Fruit fly (Drosophila melanogaster) whole organism, embryonic: ENCODE measurements around the gene CG17572.

Source experiments
- Ada2b ChIP-seq: fragments of 200-800 bp; sonication (Bioruptor generic); IDR thresholded peaks from 2 replicates; pipeline ENCODE4 v1.3.6; 2022; ENCODE audit warnings: missing biosample characterization, missing genetic modification characterization
- Bgb ChIP-seq: fragments of 200-800 bp; sonication (Bioruptor generic); IDR thresholded peaks from 2 replicates; pipeline ENCODE4 v1.3.6; 2022; ENCODE audit warnings: missing biosample characterization, missing genetic modification characterization; ENCODE audit not compliant: partially characterized antibody
- CG11696 ChIP-seq: fragments of 200-800 bp; sonication (Bioruptor generic); IDR thresholded peaks from 2 replicates; pipeline ENCODE4 v1.3.6; 2022; ENCODE audit warnings: missing biosample characterization, missing genetic modification characterization
- CG12155 ChIP-seq: fragments of 200-800 bp; sonication (Bioruptor generic); optimal IDR thresholded peaks from 3 replicates; lab custom pipeline; 2016; ENCODE audit warnings: missing biosample characterization, missing genetic modification characterization
- CG12391 ChIP-seq: fragments of 200-800 bp; sonication (Bioruptor generic); optimal IDR thresholded peaks from 3 replicates; lab custom pipeline; 2018; ENCODE audit warnings: missing biosample characterization, mild to moderate bottlenecking, missing genetic modification characterization, moderate library complexity
- CG13775 ChIP-seq: fragments of 200-800 bp; sonication (Bioruptor generic); optimal IDR thresholded peaks from 3 replicates; lab custom pipeline; 2017; ENCODE audit warnings: missing biosample characterization, mild to moderate bottlenecking, missing genetic modification characterization
- CG14710 ChIP-seq: fragments of 200-800 bp; sonication (Bioruptor generic); optimal IDR thresholded peaks from 3 replicates; lab custom pipeline; 2019; ENCODE audit warnings: missing biosample characterization, mild to moderate bottlenecking, missing genetic modification characterization, moderate library complexity
- CG17186 ChIP-seq: fragments of 200-800 bp; sonication (Bioruptor generic); optimal IDR thresholded peaks from 3 replicates; lab custom pipeline; 2017; ENCODE audit warnings: missing biosample characterization, missing genetic modification reagents, missing genetic modification characterization
- CG2116 ChIP-seq: fragments of 200-800 bp; sonication (Bioruptor generic); optimal IDR thresholded peaks from 3 replicates; lab custom pipeline; 2018; ENCODE audit warnings: missing biosample characterization, mild to moderate bottlenecking, missing genetic modification characterization
- CG30403 ChIP-seq: fragments of 200-800 bp; sonication (Bioruptor generic); optimal IDR thresholded peaks from 3 replicates; lab custom pipeline; 2016; ENCODE audit warnings: missing biosample characterization, missing genetic modification characterization
- CG3407 ChIP-seq: fragments of 200-800 bp; sonication (Bioruptor generic); optimal IDR thresholded peaks from 2 replicates; lab custom pipeline; 2018; ENCODE audit warnings: missing biosample characterization, mild to moderate bottlenecking, missing genetic modification characterization
- CG3847 ChIP-seq: fragments of 200-800 bp; sonication (Bioruptor generic); IDR thresholded peaks from 2 replicates; pipeline ENCODE4 v1.3.6; 2022; ENCODE audit warnings: missing biosample characterization, missing genetic modification characterization
- CG4424 ChIP-seq: fragments of 200-800 bp; sonication (Bioruptor generic); optimal IDR thresholded peaks from 3 replicates; lab custom pipeline; 2016; ENCODE audit warnings: missing biosample characterization, missing genetic modification characterization
- CG5245 ChIP-seq: fragments of 200-800 bp; sonication (Bioruptor generic); optimal IDR thresholded peaks from 3 replicates; lab custom pipeline; 2016; ENCODE audit warnings: missing biosample characterization, missing genetic modification characterization
- CG6791 ChIP-seq: fragments of 200-800 bp; sonication (Bioruptor generic); IDR thresholded peaks from 3 replicates; pipeline ENCODE4 v1.3.6; 2022; ENCODE audit warnings: missing biosample characterization, missing genetic modification characterization; ENCODE audit not compliant: partially characterized antibody
- CG8359 ChIP-seq: fragments of 200-800 bp; sonication (Bioruptor generic); optimal IDR thresholded peaks from 2 replicates; lab custom pipeline; 2017; ENCODE audit warnings: missing biosample characterization, mild to moderate bottlenecking, missing genetic modification characterization, borderline replicate concordance
- CG9797 ChIP-seq: fragments of 200-800 bp; sonication (Bioruptor generic); optimal IDR thresholded peaks from 3 replicates; lab custom pipeline; 2018; ENCODE audit warnings: missing biosample characterization, mild to moderate bottlenecking, missing genetic modification characterization
- Dbx ChIP-seq: fragments of 200-800 bp; sonication (Bioruptor generic); IDR thresholded peaks from 3 replicates; pipeline ENCODE4 v1.3.6; 2022; ENCODE audit warnings: missing biosample characterization, missing genetic modification characterization
- E2f1 ChIP-seq: fragments of 200-800 bp; sonication (Bioruptor generic); IDR thresholded peaks from 2 replicates; pipeline ENCODE4 v1.3.6; 2022; ENCODE audit warnings: missing biosample characterization, missing genetic modification characterization
- Fer2 ChIP-seq: fragments of 200-800 bp; sonication (Bioruptor generic); optimal IDR thresholded peaks from 2 replicates; lab custom pipeline; 2018; ENCODE audit warnings: missing biosample characterization, mild to moderate bottlenecking, missing genetic modification characterization, moderate library complexity
- HLH54F ChIP-seq: fragments of 200-800 bp; sonication (Bioruptor generic); optimal IDR thresholded peaks from 3 replicates; lab custom pipeline; 2016; ENCODE audit warnings: missing biosample characterization, missing genetic modification characterization
- Hr78 ChIP-seq, 2 experiments: fragments of 200-800 bp in 1 of 2; fragments of >200 bp in 1 of 2; sonication (Bioruptor generic) in 1 of 2; optimal IDR thresholded peaks; 2 replicates each; lab custom pipeline; 2017 to 2019; ENCODE audit warnings: missing biosample characterization in 2 of 2, missing genetic modification characterization in 2 of 2, mild to moderate bottlenecking in 1 of 2, moderate library complexity in 1 of 2
- MESR4 ChIP-seq: fragments of 200-800 bp; sonication (Bioruptor generic); optimal IDR thresholded peaks from 2 replicates; lab custom pipeline; 2018; ENCODE audit warnings: missing biosample characterization, mild to moderate bottlenecking, missing genetic modification characterization, moderate library complexity
- Max ChIP-seq: fragments of 200-800 bp; sonication (Bioruptor generic); optimal IDR thresholded peaks from 2 replicates; lab custom pipeline; 2016; ENCODE audit warnings: missing biosample characterization, mild to moderate bottlenecking, missing genetic modification characterization
- Myb ChIP-seq: fragments of 200-800 bp; sonication (Bioruptor generic); optimal IDR thresholded peaks from 2 replicates; lab custom pipeline; 2016; ENCODE audit warnings: missing biosample characterization, missing genetic modification characterization
- NfI ChIP-seq: fragments of 200-800 bp; sonication (Bioruptor generic); optimal IDR thresholded peaks from 3 replicates; lab custom pipeline; 2018; ENCODE audit warnings: missing biosample characterization, mild to moderate bottlenecking, missing genetic modification characterization, moderate library complexity
- Sry-δ ChIP-seq: fragments of 200-800 bp; sonication (Bioruptor generic); optimal IDR thresholded peaks from 2 replicates; lab custom pipeline; 2016; ENCODE audit warnings: missing biosample characterization, missing genetic modification characterization
- YL-1 ChIP-seq: fragments of 200-800 bp; sonication (Bioruptor generic); optimal IDR thresholded peaks from 3 replicates; lab custom pipeline; 2017; ENCODE audit warnings: missing biosample characterization, mild to moderate bottlenecking, missing genetic modification characterization
- chn ChIP-seq: fragments of 200-800 bp; sonication (Bioruptor generic); optimal IDR thresholded peaks from 2 replicates; lab custom pipeline; 2016; ENCODE audit warnings: missing biosample characterization, missing genetic modification characterization
- ci ChIP-seq: fragments of 200-800 bp; sonication (Bioruptor generic); IDR thresholded peaks from 3 replicates; pipeline ENCODE4 v1.3.6; 2022; ENCODE audit warnings: missing biosample characterization, missing genetic modification characterization
- da ChIP-seq: fragments of 200-800 bp; sonication (Bioruptor generic); optimal IDR thresholded peaks from 2 replicates; lab custom pipeline; 2016; ENCODE audit warnings: missing biosample characterization, missing genetic modification characterization
- dan ChIP-seq: fragments of 200-800 bp; sonication (Bioruptor generic); IDR thresholded peaks from 2 replicates; pipeline ENCODE4 v1.3.6; 2022; ENCODE audit warnings: missing biosample characterization, missing genetic modification characterization
- jumu ChIP-seq: fragments of 200-800 bp; sonication (Bioruptor generic); optimal IDR thresholded peaks from 3 replicates; lab custom pipeline; 2016; ENCODE audit warnings: missing biosample characterization, missing genetic modification characterization
- kah ChIP-seq: fragments of 200-800 bp; sonication (Bioruptor generic); optimal IDR thresholded peaks from 2 replicates; lab custom pipeline; 2018; ENCODE audit warnings: missing biosample characterization, mild to moderate bottlenecking, missing genetic modification characterization
- klu ChIP-seq: fragments of 200-800 bp; sonication (Bioruptor generic); IDR thresholded peaks from 2 replicates; pipeline ENCODE4 v1.3.6; 2022; ENCODE audit warnings: missing biosample characterization, missing genetic modification characterization
- lov ChIP-seq, 2 experiments: fragments of 200-800 bp in 1 of 2; fragments of >200 bp in 1 of 2; sonication (Bioruptor generic) in 1 of 2; IDR thresholded peaks in 1 of 2; optimal IDR thresholded peaks in 1 of 2; 2 replicates in 1 of 2; 3 replicates in 1 of 2; pipeline versions ENCODE4 v1.3.6 to Lab custom; 2017 to 2022; ENCODE audit warnings: missing biosample characterization in 1 of 2, missing genetic modification characterization in 1 of 2
- phol ChIP-seq: fragments of 200-800 bp; sonication (Bioruptor generic); optimal IDR thresholded peaks from 3 replicates; lab custom pipeline; 2018; ENCODE audit warnings: missing biosample characterization, mild to moderate bottlenecking, missing genetic modification characterization, moderate library complexity
- sisA ChIP-seq: fragments of 200-800 bp; sonication (Bioruptor generic); IDR thresholded peaks from 2 replicates; pipeline ENCODE4 v1.3.6; 2022; ENCODE audit warnings: missing biosample characterization, missing genetic modification characterization
- slou ChIP-seq: fragments of 200-800 bp; sonication (Bioruptor generic); optimal IDR thresholded peaks from 3 replicates; lab custom pipeline; 2016; ENCODE audit warnings: missing biosample characterization, missing genetic modification characterization
- sna ChIP-seq: fragments of 200-800 bp; sonication (Bioruptor generic); IDR thresholded peaks from 2 replicates; pipeline ENCODE4 v1.3.6; 2022; ENCODE audit warnings: missing biosample characterization, missing genetic modification characterization; ENCODE audit not compliant: partially characterized antibody
- tin ChIP-seq: fragments of 200-800 bp; sonication (Bioruptor generic); optimal IDR thresholded peaks from 3 replicates; lab custom pipeline; 2016; ENCODE audit warnings: missing biosample characterization, missing genetic modification characterization
- tio ChIP-seq: fragments of 200-800 bp; sonication (Bioruptor generic); optimal IDR thresholded peaks from 2 replicates; lab custom pipeline; 2017; ENCODE audit warnings: missing biosample characterization, missing genetic modification characterization, inconsistent platforms
- unpg ChIP-seq: fragments of 200-800 bp; sonication (Bioruptor generic); optimal IDR thresholded peaks from 3 replicates; lab custom pipeline; 2018; ENCODE audit warnings: missing biosample characterization, mild to moderate bottlenecking, missing genetic modification characterization, moderate library complexity
- vvl ChIP-seq: fragments of 200-800 bp; sonication (Bioruptor generic); IDR thresholded peaks from 2 replicates; pipeline ENCODE4 v1.3.6; 2022; ENCODE audit warnings: missing biosample characterization, missing genetic modification characterization
- wdn ChIP-seq: fragments of 200-800 bp; sonication (Bioruptor generic); IDR thresholded peaks from 2 replicates; pipeline ENCODE4 v1.3.6; 2022; ENCODE audit warnings: missing biosample characterization, missing genetic modification characterization
- zen ChIP-seq: fragments of 200-800 bp; sonication (Bioruptor generic); optimal IDR thresholded peaks from 3 replicates; lab custom pipeline; 2018; ENCODE audit warnings: missing biosample characterization, mild to moderate bottlenecking, missing genetic modification characterization, moderate library complexity

The CG17572 gene

DNA sequence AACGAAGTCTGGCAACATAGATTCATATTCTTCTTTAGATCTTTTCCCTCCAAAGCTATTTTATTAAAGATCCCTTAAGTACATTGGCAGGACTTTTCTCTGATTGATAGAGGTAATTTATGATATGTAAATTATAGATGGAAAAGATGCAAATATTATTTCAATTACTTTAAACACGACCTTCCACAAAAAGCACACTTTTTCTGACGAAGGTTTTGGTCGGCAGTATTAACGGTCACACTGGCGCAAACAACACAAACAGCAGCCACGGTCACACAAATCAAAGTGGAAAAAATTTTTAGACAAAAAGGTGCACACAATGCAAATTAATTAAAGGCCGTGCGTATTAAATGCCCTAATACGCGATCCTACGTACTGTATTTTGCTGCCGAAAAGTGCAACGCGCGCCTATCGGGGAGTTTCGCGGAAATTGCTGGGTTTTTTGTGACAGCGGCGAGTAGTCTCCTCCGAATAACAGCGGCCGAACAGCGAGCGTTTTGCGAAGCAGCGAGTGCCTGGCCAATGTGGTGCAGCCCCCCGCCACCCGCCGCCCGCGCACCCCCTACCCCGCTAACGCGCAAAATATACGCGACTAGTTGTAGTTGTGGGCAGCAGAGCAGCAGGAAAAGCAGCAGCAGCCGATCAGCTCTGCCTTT lies 20.0 kb downstream of the CG17572 start, which contains the start of gene CG10492 (continued):
- peak; percentile 92 for TF ChIP-seq MESR4 (GFP tag; lab: Kevin White, UChicago)
- TF ChIP-seq CG11696 (GFP tag; lab: Robert Waterston, UW): no peak
- no peak for TF ChIP-seq lov (optimal IDR thresholded peaks at IDR 0.05; lab: Kevin White, UChicago)
- TF ChIP-seq lov (GFP tag; IDR thresholded peaks at IDR 0.05; lab: Robert Waterston, UW): no peak
- TF ChIP-seq wdn: no peak
- peak; percentile 100 for TF ChIP-seq CG12155 (GFP tag; lab: Kevin White, UChicago)
- no peak for TF ChIP-seq sna (GFP tag; lab: Robert Waterston, UW)
- TF ChIP-seq CG14710 (tag; lab: Kevin White, UChicago): peak; percentile 87
- TF ChIP-seq CG8359 (GFP tag; lab: Kevin White, UChicago): no peak
- no peak for TF ChIP-seq Fer2 (tag; lab: Kevin White, UChicago)
- no peak for TF ChIP-seq kah (GFP tag; lab: Kevin White, UChicago)
- TF ChIP-seq CG6791 (GFP tag; lab: Robert Waterston, UW): peak; percentile 55; the same call in 1 of the 3 replicates
- no peak for TF ChIP-seq NfI (GFP tag; lab: Kevin White, UChicago)
- no peak for TF ChIP-seq unpg (GFP tag; lab: Kevin White, UChicago)
- TF ChIP-seq tin (GFP tag; lab: Kevin White, UChicago): no peak
- TF ChIP-seq CG9797 (GFP tag; lab: Kevin White, UChicago): peak; percentile 92
- TF ChIP-seq CG12391 (tag; lab: Kevin White, UChicago): peak; percentile 7
- no peak for TF ChIP-seq tio (GFP tag; lab: Kevin White, UChicago)
- TF ChIP-seq Myb (GFP tag; lab: Kevin White, UChicago): peak; percentile 53
- TF ChIP-seq CG30403: no peak
- TF ChIP-seq CG3407: no peak
- no peak for TF ChIP-seq jumu (GFP tag; lab: Kevin White, UChicago)
- peak; percentile 32 for TF ChIP-seq Max (GFP tag; lab: Kevin White, UChicago)
- TF ChIP-seq vvl (GFP tag; lab: Robert Waterston, UW): no peak
- no peak for TF ChIP-seq E2f1
- no peak for TF ChIP-seq slou (GFP tag; lab: Kevin White, UChicago)
- TF ChIP-seq Sry-δ (GFP tag; lab: Kevin White, UChicago): peak; percentile 52
- peak; percentile 52; the same call in 1 of the 2 replicates for TF ChIP-seq CG3847 (GFP tag; lab: Robert Waterston, UW)
- peak; percentile 31; the same call in 1 of the 2 replicates for TF ChIP-seq Bgb
- no peak for TF ChIP-seq CG4424 (GFP tag; lab: Kevin White, UChicago)
- no peak for TF ChIP-seq Dbx (GFP tag; lab: Robert Waterston, UW)
- peak; percentile 62 for TF ChIP-seq phol (tag; lab: Kevin White, UChicago)
- no peak for TF ChIP-seq chn
- TF ChIP-seq YL-1 (GFP tag; lab: Kevin White, UChicago): peak; percentile 79
- peak; percentile 63 for TF ChIP-seq CG2116 (GFP tag; lab: Kevin White, UChicago)
- TF ChIP-seq CG13775 (GFP tag; lab: Kevin White, UChicago): no peak
- TF ChIP-seq Hr78 (GFP tag; optimal IDR thresholded peaks at IDR 0.05; lab: Kevin White, UChicago): no peak
- TF ChIP-seq CG17186: peak; percentile 31
- TF ChIP-seq sisA (GFP tag; lab: Robert Waterston, UW): no peak
- TF ChIP-seq dan (GFP tag; lab: Robert Waterston, UW): no peak
- TF ChIP-seq klu (GFP tag; lab: Robert Waterston, UW): peak; percentile 39; the same call in 1 of the 2 replicates
- TF ChIP-seq ci: peak; percentile 49; the same call in 1 of the 3 replicates
- no peak for TF ChIP-seq HLH54F (GFP tag; lab: Kevin White, UChicago)
- TF ChIP-seq zen (tag; lab: Kevin White, UChicago): peak; percentile 14
- TF ChIP-seq da: no peak
- no peak for TF ChIP-seq Ada2b (GFP tag; lab: Robert Waterston, UW)
- no peak for TF ChIP-seq CG5245 (GFP tag; lab: Kevin White, UChicago)
